Fruit fly (Drosophila melanogaster): ENCODE data around the gene Mcr.

Mcr gene

dm6 chr2L:8088025-8088789, 5.4 kb upstream of the Mcr start (continued):
- TF ChIP-seq CG34376 (GFP tag; optimal IDR thresholded peaks at IDR 0.05), result peak; percentile 61
- TF ChIP-seq CG2120 (GFP tag; optimal IDR thresholded peaks at IDR 0.05), result peak; percentile 49
- TF ChIP-seq CG8359 (GFP tag; optimal IDR thresholded peaks at IDR 0.05; ENCODE audit: borderline replicate concordance), result no peak
- no peak for TF ChIP-seq CG4707 (GFP tag; optimal IDR thresholded peaks at IDR 0.05)
- TF ChIP-seq CG7556 (GFP tag; optimal IDR thresholded peaks at IDR 0.05), result no peak
- no peak for TF ChIP-seq CG18599 (GFP tag; optimal IDR thresholded peaks at IDR 0.05)
- peak; percentile 41 for TF ChIP-seq Hand (GFP tag; optimal IDR thresholded peaks at IDR 0.05)
- TF ChIP-seq Antp (GFP tag; optimal IDR thresholded peaks at IDR 0.05), result no peak
- peak; percentile 26; the same call in 1 of the 3 replicates for TF ChIP-seq Dbx (GFP tag; IDR thresholded peaks at IDR 0.05)
- no peak for TF ChIP-seq CG10147 (GFP tag; optimal IDR thresholded peaks at IDR 0.05)
- no peak for TF ChIP-seq ato (GFP tag; IDR thresholded peaks at IDR 0.05; ENCODE audit: partially characterized antibody)
- TF ChIP-seq CG31388 (GFP tag; optimal IDR thresholded peaks at IDR 0.05), result no peak
- TF ChIP-seq scrt (GFP tag; optimal IDR thresholded peaks at IDR 0.05), result no peak
- no peak for TF ChIP-seq Optix (GFP tag; IDR thresholded peaks at IDR 0.05)
- TF ChIP-seq D19B (GFP tag; optimal IDR thresholded peaks at IDR 0.05), result no peak
- no peak for TF ChIP-seq fd64A (GFP tag; optimal IDR thresholded peaks at IDR 0.05)
- TF ChIP-seq Lpt (GFP tag; optimal IDR thresholded peaks at IDR 0.05), result no peak
- no peak for TF ChIP-seq Bdp1 (GFP tag; optimal IDR thresholded peaks at IDR 0.05)
- no peak for TF ChIP-seq CG11398 (GFP tag; optimal IDR thresholded peaks at IDR 0.05)
- TF ChIP-seq Pdp1 (GFP tag; optimal IDR thresholded peaks at IDR 0.05), result peak in 1 of 2 experiments; percentile 88
- TF ChIP-seq knrl (GFP tag; IDR thresholded peaks at IDR 0.05; ENCODE audit: partially characterized antibody), result no peak
- no peak for TF ChIP-seq HLH54F (GFP tag; optimal IDR thresholded peaks at IDR 0.05)
- no peak for TF ChIP-seq Poxn (GFP tag; IDR thresholded peaks at IDR 0.05)
- TF ChIP-seq cwo (GFP tag; optimal IDR thresholded peaks at IDR 0.05), result peak; percentile 20
- TF ChIP-seq zen2 (GFP tag; IDR thresholded peaks at IDR 0.05; ENCODE audit: partially characterized antibody), result no peak
- no peak for TF ChIP-seq al (GFP tag; IDR thresholded peaks at IDR 0.05)
- TF ChIP-seq lbe (GFP tag; optimal IDR thresholded peaks at IDR 0.05), result no peak
- no peak for TF ChIP-seq MBD-R2 (GFP tag; IDR thresholded peaks at IDR 0.05)
- TF ChIP-seq Six4 (GFP tag; optimal IDR thresholded peaks at IDR 0.05), result no peak
- no peak for TF ChIP-seq nau (GFP tag; optimal IDR thresholded peaks at IDR 0.05)
- no peak for TF ChIP-seq Fer3 (tag; optimal IDR thresholded peaks at IDR 0.05)
- TF ChIP-seq Camta (GFP tag; optimal IDR thresholded peaks at IDR 0.05), result no peak
- no peak for TF ChIP-seq trem (tag; optimal IDR thresholded peaks at IDR 0.05)
- no peak for TF ChIP-seq Mrtf (GFP tag; IDR thresholded peaks at IDR 0.05)
- no peak for TF ChIP-seq dan (GFP tag; IDR thresholded peaks at IDR 0.05)
- TF ChIP-seq repo (GFP tag; optimal IDR thresholded peaks at IDR 0.05), result no peak
- no peak for TF ChIP-seq lmd (GFP tag; IDR thresholded peaks at IDR 0.05)
- TF ChIP-seq br (optimal IDR thresholded peaks at IDR 0.05), result no peak
- TF ChIP-seq CG10543 (GFP tag; optimal IDR thresholded peaks at IDR 0.05), result peak; percentile 61
- no peak for TF ChIP-seq CG6689 (GFP tag; IDR thresholded peaks at IDR 0.05)
- TF ChIP-seq ind (GFP tag; optimal IDR thresholded peaks at IDR 0.05), result no peak
- TF ChIP-seq gt (GFP tag; IDR thresholded peaks at IDR 0.05), result no peak
- TF ChIP-seq CG9609 (GFP tag; optimal IDR thresholded peaks at IDR 0.05), result no peak
- TF ChIP-seq CG12299 (tag; optimal IDR thresholded peaks at IDR 0.05), result no peak
- TF ChIP-seq CG2129 (GFP tag; IDR thresholded peaks at IDR 0.05; ENCODE audit: partially characterized antibody), result no peak
- no peak for TF ChIP-seq emc (GFP tag; optimal IDR thresholded peaks at IDR 0.05)
- no peak for TF ChIP-seq C15 (GFP tag; IDR thresholded peaks at IDR 0.05)
- TF ChIP-seq chinmo (GFP tag; IDR thresholded peaks at IDR 0.05; ENCODE audit: partially characterized antibody), result 0 out of 4 replicates have a peak, but pooled peaks have one; percentile 64
- no peak for TF ChIP-seq eyg (GFP tag; optimal IDR thresholded peaks at IDR 0.05)
- TF ChIP-seq CG12769 (tag; optimal IDR thresholded peaks at IDR 0.05), result peak; percentile 97
